Worm (Caenorhabditis elegans) whole organism, L4/young adult: Measurements from ENCODE around the gene zig-5.

ENCODE experiments used
- W03F9.2 ChIP-seq: fragments of 150-350 bp; optimal IDR thresholded peaks from 2 replicates; lab custom pipeline; 2014; ENCODE audit warnings: missing biosample characterization, missing genetic modification characterization
- dao-5 ChIP-seq: sonication (generic microtip); optimal IDR thresholded peaks from 2 replicates; lab custom pipeline; 2016; ENCODE audit warnings: missing genotype, missing genetic modification characterization, moderate library complexity, missing compliant biosample characterization
- him-1 ChIP-seq: sonication (generic microtip); optimal IDR thresholded peaks from 2 replicates; lab custom pipeline; 2016; ENCODE audit warnings: missing genotype, missing genetic modification reagents, missing genetic modification characterization, missing compliant biosample characterization

Gene zig-5

DNA sequence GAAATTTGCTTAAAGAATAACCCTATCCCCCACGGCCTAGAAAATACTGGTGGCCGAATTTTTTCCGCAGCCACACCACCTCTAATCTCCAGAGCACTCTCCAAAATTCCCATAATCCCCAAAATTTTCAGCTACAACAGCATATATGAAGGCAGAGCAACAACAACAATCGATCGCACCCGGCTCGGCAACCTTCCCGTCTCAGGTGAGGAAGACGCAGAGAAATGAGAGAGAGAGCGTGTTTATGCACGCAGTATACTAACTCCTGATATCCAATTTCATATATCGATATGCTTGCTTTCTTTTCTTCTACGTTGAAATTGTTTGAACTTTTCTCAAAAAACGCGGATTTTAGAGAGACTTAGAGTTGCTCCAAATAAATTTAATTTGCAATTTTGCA is 47.0 kb downstream of the zig-5 start:
- TF ChIP-seq him-1 (tag; lab: Kevin White, UChicago) (no peak), dao-5 (tag; lab: Kevin White, UChicago) (no peak), W03F9.2 (tag; lab: Kevin White, UChicago) (no peak)

DNA sequence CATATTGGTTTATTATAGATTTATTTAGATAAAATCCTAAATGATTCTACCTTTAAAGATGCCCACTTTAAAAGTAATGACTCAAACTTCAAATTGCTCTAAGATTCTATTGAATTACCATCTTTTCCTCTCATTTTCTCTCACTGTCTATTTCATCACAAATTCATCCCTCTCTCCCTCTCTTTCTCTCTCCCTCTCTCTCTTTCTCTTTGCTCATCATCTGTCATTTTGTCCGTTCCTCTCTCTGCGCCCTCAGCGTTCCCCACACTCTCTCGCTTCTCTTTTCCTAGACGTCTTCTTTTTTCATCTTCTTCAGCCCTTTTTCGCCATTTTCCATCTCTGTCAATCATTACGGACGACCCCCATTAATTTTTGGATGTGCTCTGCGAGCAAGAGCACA is 48.2 kb downstream of the zig-5 start:
- TF ChIP-seq him-1 (tag; lab: Kevin White, UChicago) (no peak), W03F9.2 (tag; lab: Kevin White, UChicago) (no peak), dao-5 (tag; lab: Kevin White, UChicago) (no peak)

DNA sequence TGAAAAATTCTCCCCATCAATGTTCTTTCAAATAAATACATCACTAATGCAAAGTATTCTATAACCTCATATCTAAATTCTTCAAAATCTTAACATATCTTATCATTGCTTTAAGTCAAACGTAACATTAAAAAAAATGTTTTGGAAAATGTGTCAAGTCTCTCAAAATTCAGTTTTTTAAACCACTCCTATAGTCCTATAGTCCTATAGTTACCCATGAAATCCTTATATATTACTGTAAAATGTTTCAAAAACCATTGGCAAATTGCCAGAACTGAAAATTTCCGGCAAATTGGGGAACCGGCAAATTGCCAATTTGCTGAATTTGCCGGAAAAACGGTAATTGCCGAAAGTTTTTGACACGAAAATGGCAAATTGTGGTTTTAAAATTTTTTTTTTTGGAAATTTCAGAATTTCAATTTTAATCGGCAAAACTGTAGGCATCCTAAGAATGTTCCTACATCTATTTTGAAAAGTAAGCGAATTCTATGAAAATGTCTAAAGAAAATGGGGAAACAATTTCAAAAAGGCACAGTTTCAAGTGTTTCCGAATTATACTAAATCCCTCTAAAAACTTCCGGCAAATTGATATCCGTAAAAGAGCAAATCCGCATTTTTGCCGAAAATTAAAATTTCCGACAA is 48.9 kb downstream of the zig-5 start:
- TF ChIP-seq him-1 (tag; lab: Kevin White, UChicago) (no peak), dao-5 (tag; lab: Kevin White, UChicago) (no peak), W03F9.2 (tag; lab: Kevin White, UChicago) (no peak)

DNA sequence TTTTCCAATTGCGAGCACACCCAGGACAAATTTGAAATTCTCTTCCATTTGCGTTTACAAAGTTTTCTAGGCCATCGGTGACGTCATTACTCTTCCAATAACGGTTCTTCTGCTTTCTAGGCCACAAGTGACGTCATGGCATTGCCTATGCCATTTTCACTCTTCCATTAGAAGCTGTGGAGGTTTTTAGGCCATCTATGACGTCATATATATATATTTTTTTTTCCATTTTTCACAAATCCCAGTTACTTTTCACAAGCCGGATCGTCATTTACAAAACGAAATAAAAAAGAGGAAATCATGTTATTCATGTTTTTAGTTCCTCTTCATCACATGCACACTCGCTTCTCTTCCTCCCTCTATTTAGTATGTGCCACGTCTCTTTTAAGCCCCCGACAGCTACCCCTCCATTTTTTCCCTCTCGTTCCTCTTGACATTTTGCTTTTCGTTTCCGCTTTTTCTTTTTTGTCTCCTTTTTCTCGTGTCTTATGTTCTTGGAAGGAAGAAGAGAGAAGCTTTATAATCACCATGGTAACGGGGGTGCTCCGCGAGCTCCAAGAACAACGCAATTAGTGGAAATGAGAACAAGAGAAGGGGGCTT is 50.2 kb downstream of the zig-5 start:
- TF ChIP-seq W03F9.2 (tag; lab: Kevin White, UChicago) (no peak), dao-5 (tag; lab: Kevin White, UChicago) (no peak), him-1 (tag; lab: Kevin White, UChicago) (no peak)

DNA sequence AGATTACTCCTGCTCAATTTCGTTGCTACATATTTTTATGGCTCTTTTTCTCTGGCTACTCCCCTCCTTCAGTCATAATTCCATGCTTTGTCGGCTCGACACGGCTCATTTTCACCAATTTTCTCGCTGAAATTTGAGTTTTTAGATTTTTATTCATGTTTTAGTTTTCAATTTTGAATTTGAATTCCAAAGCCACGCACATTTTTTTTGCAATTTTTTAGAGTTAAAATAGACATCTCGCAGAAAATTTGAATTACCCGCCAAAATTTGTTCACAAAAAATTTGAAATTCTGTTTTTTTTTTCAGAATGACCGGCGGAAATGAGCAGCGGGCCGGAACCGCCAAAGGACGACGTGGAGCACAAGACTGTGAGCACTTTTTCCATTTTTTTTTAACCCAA is 51.0 kb downstream of the zig-5 start, which contains the start of gene unc-119:
TSS of gene unc-119 (plus strand) at position 301 of the 400 bp plus-strand sequence.
- no peak for TF ChIP-seq dao-5 (tag; lab: Kevin White, UChicago)
- TF ChIP-seq W03F9.2 (tag; lab: Kevin White, UChicago) = no peak
- TF ChIP-seq him-1 (tag; lab: Kevin White, UChicago) = no peak
